Fruit fly (Drosophila melanogaster) whole organism, embryonic: ENCODE results near the gene CG13949.
A peak's percentile ranks its signal among the peaks of the same experiment; 100 is the strongest.

ENCODE experiments used
- Atf3 ChIP-seq: fragments of 200-800 bp; sonication (Bioruptor generic); optimal IDR thresholded peaks from 3 replicates; lab custom pipeline; 2016; ENCODE audit warnings: missing biosample characterization, missing genetic modification characterization
- Bgb ChIP-seq: fragments of 200-800 bp; sonication (Bioruptor generic); IDR thresholded peaks from 2 replicates; pipeline ENCODE4 v1.3.6; 2022; ENCODE audit warnings: missing biosample characterization, missing genetic modification characterization; ENCODE audit not compliant: partially characterized antibody
- CG10209 ChIP-seq: fragments of 200-800 bp; sonication (Bioruptor generic); optimal IDR thresholded peaks from 3 replicates; lab custom pipeline; 2017; ENCODE audit warnings: missing biosample characterization, mild to moderate bottlenecking, missing genetic modification characterization, missing genetic modification reagents
- CG10274 ChIP-seq: fragments of 200-800 bp; sonication (Bioruptor generic); optimal IDR thresholded peaks from 3 replicates; lab custom pipeline; 2017; ENCODE audit warnings: missing biosample characterization, mild to moderate bottlenecking, missing genetic modification characterization
- CG10431 ChIP-seq: fragments of 200-800 bp; sonication (Bioruptor generic); optimal IDR thresholded peaks from 3 replicates; lab custom pipeline; 2018; ENCODE audit warnings: missing biosample characterization, mild to moderate bottlenecking, missing genetic modification characterization
- CG10654 ChIP-seq: fragments of 200-800 bp; sonication (Bioruptor generic); optimal IDR thresholded peaks from 2 replicates; lab custom pipeline; 2016; ENCODE audit warnings: missing biosample characterization, missing genetic modification characterization
- CG12104 ChIP-seq: fragments of 200-800 bp; sonication (Bioruptor generic); optimal IDR thresholded peaks from 3 replicates; lab custom pipeline; 2016; ENCODE audit warnings: missing biosample characterization, missing genetic modification characterization
- CG12942 ChIP-seq: fragments of 200-800 bp; sonication (Bioruptor generic); optimal IDR thresholded peaks from 3 replicates; lab custom pipeline; 2016; ENCODE audit warnings: missing biosample characterization, missing genetic modification characterization
- CG13424 ChIP-seq: fragments of 200-800 bp; sonication (Bioruptor generic); optimal IDR thresholded peaks from 2 replicates; lab custom pipeline; 2019; ENCODE audit warnings: missing biosample characterization, mild to moderate bottlenecking, missing genetic modification characterization, moderate library complexity
- CG14667 ChIP-seq: fragments of 200-800 bp; sonication (Bioruptor generic); IDR thresholded peaks from 2 replicates; pipeline ENCODE4 v1.3.6; 2022; ENCODE audit warnings: missing biosample characterization, missing genetic modification characterization
- CG15696 ChIP-seq: fragments of 200-800 bp; sonication (Bioruptor generic); optimal IDR thresholded peaks from 2 replicates; lab custom pipeline; 2019; ENCODE audit warnings: missing biosample characterization, mild to moderate bottlenecking, missing genetic modification characterization, moderate library complexity
- CG16813 ChIP-seq: fragments of 200-800 bp; sonication (Bioruptor generic); IDR thresholded peaks from 3 replicates; pipeline ENCODE4 v1.3.6; 2022; ENCODE audit warnings: missing biosample characterization, missing genetic modification characterization; ENCODE audit not compliant: partially characterized antibody
- CG17186 ChIP-seq: fragments of 200-800 bp; sonication (Bioruptor generic); optimal IDR thresholded peaks from 3 replicates; lab custom pipeline; 2017; ENCODE audit warnings: missing biosample characterization, missing genetic modification reagents, missing genetic modification characterization
- CG17359 ChIP-seq: fragments of 200-800 bp; sonication (Bioruptor generic); optimal IDR thresholded peaks from 3 replicates; lab custom pipeline; 2018; ENCODE audit warnings: missing biosample characterization, mild to moderate bottlenecking, missing genetic modification characterization, moderate library complexity
- CG17568 ChIP-seq: fragments of 200-800 bp; sonication (Bioruptor generic); optimal IDR thresholded peaks from 2 replicates; lab custom pipeline; 2018; ENCODE audit warnings: missing biosample characterization, mild to moderate bottlenecking, missing genetic modification characterization, moderate library complexity
- CG1792 ChIP-seq: fragments of 200-800 bp; sonication (Bioruptor generic); optimal IDR thresholded peaks from 2 replicates; lab custom pipeline; 2016; ENCODE audit warnings: missing biosample characterization, missing genetic modification characterization
- CG3065 ChIP-seq: fragments of 200-800 bp; sonication (Bioruptor generic); optimal IDR thresholded peaks from 2 replicates; lab custom pipeline; 2016; ENCODE audit warnings: missing biosample characterization, missing genetic modification characterization
- CG31388 ChIP-seq: fragments of 200-800 bp; sonication (Bioruptor generic); optimal IDR thresholded peaks from 2 replicates; lab custom pipeline; 2016; ENCODE audit warnings: missing biosample characterization, missing genetic modification characterization
- CG33213 ChIP-seq: fragments of 200-800 bp; sonication (Bioruptor generic); optimal IDR thresholded peaks from 3 replicates; lab custom pipeline; 2016; ENCODE audit warnings: missing biosample characterization, missing genetic modification characterization
- CG3407 ChIP-seq: fragments of 200-800 bp; sonication (Bioruptor generic); optimal IDR thresholded peaks from 2 replicates; lab custom pipeline; 2018; ENCODE audit warnings: missing biosample characterization, mild to moderate bottlenecking, missing genetic modification characterization
- CG34376 ChIP-seq: fragments of 200-800 bp; sonication (Bioruptor generic); optimal IDR thresholded peaks from 2 replicates; lab custom pipeline; 2018; ENCODE audit warnings: missing biosample characterization, mild to moderate bottlenecking, missing genetic modification characterization
- CG5180 ChIP-seq: fragments of 200-800 bp; sonication (Bioruptor generic); optimal IDR thresholded peaks from 3 replicates; lab custom pipeline; 2017; ENCODE audit warnings: missing biosample characterization, missing genetic modification characterization, mild to moderate bottlenecking, moderate library complexity, missing genetic modification reagents
- CG7271 ChIP-seq: fragments of 200-800 bp; sonication (Bioruptor generic); optimal IDR thresholded peaks from 2 replicates; lab custom pipeline; 2018; ENCODE audit warnings: missing biosample characterization, mild to moderate bottlenecking, missing genetic modification characterization, moderate library complexity
- CoRest ChIP-seq: fragments of 200-800 bp; sonication (Bioruptor generic); optimal IDR thresholded peaks from 3 replicates; lab custom pipeline; 2018; ENCODE audit warnings: missing biosample characterization, mild to moderate bottlenecking, missing genetic modification characterization, moderate library complexity
- Ets65A ChIP-seq: fragments of 200-800 bp; sonication (Bioruptor generic); peaks from one replicate; lab custom pipeline; 2016; ENCODE audit warnings: missing biosample characterization, missing genetic modification characterization
- HLH54F ChIP-seq: fragments of 200-800 bp; sonication (Bioruptor generic); optimal IDR thresholded peaks from 3 replicates; lab custom pipeline; 2016; ENCODE audit warnings: missing biosample characterization, missing genetic modification characterization
- HLHmδ ChIP-seq: fragments of 200-800 bp; sonication (Bioruptor generic); optimal IDR thresholded peaks from 2 replicates; lab custom pipeline; 2018; ENCODE audit warnings: missing biosample characterization, mild to moderate bottlenecking, missing genetic modification characterization, moderate library complexity
- MESR4 ChIP-seq: fragments of 200-800 bp; sonication (Bioruptor generic); optimal IDR thresholded peaks from 2 replicates; lab custom pipeline; 2018; ENCODE audit warnings: missing biosample characterization, mild to moderate bottlenecking, missing genetic modification characterization, moderate library complexity
- Med ChIP-seq: fragments of 200-800 bp; sonication (Bioruptor generic); peaks from one replicate; lab custom pipeline; 2016; ENCODE audit warnings: missing biosample characterization, missing genetic modification characterization, mild to moderate bottlenecking, inconsistent platforms, moderate library complexity
- Sin3A ChIP-seq: fragments of >200 bp; optimal IDR thresholded peaks from 2 replicates; lab custom pipeline; 2018
- Six4 ChIP-seq: fragments of 200-800 bp; sonication (Bioruptor generic); optimal IDR thresholded peaks from 2 replicates; lab custom pipeline; 2016; ENCODE audit warnings: missing biosample characterization, missing genetic modification characterization
- Taf1 ChIP-seq: fragments of 200-800 bp; sonication (Bioruptor generic); IDR thresholded peaks from 2 replicates; pipeline ENCODE4 v1.3.6; 2022; ENCODE audit warnings: missing biosample characterization, missing genetic modification characterization
- ato ChIP-seq: fragments of 200-800 bp; sonication (Bioruptor generic); IDR thresholded peaks from 2 replicates; pipeline ENCODE4 v1.3.6; 2022; ENCODE audit warnings: missing biosample characterization, missing genetic modification characterization; ENCODE audit not compliant: partially characterized antibody
- cad ChIP-seq: fragments of >200 bp; optimal IDR thresholded peaks from 2 replicates; lab custom pipeline; 2017; ENCODE audit warnings: missing biosample characterization, missing genetic modification characterization
- cas ChIP-seq: fragments of 200-800 bp; sonication (Bioruptor generic); IDR thresholded peaks from 2 replicates; pipeline ENCODE4 v1.3.6; 2022; ENCODE audit warnings: missing biosample characterization, missing genetic modification characterization
- chif ChIP-seq, 2 experiments: fragments of 200-800 bp; sonication (Bioruptor generic); optimal IDR thresholded peaks; 3 replicates each; lab custom pipeline; 2016; ENCODE audit warnings: missing biosample characterization in 2 of 2, missing genetic modification characterization in 2 of 2
- dan ChIP-seq: fragments of 200-800 bp; sonication (Bioruptor generic); IDR thresholded peaks from 2 replicates; pipeline ENCODE4 v1.3.6; 2022; ENCODE audit warnings: missing biosample characterization, missing genetic modification characterization
- gro ChIP-seq: fragments of 200-800 bp; sonication (Bioruptor generic); optimal IDR thresholded peaks from 2 replicates; lab custom pipeline; 2016; ENCODE audit warnings: missing biosample characterization, missing genetic modification characterization
- gsb ChIP-seq: fragments of 200-800 bp; sonication (Bioruptor generic); IDR thresholded peaks from 2 replicates; pipeline ENCODE4 v1.3.6; 2022; ENCODE audit warnings: missing biosample characterization, missing genetic modification characterization
- ham ChIP-seq: fragments of 200-800 bp; sonication (Bioruptor generic); IDR thresholded peaks from 2 replicates; pipeline ENCODE4 v1.3.6; 2022; ENCODE audit warnings: missing biosample characterization, missing genetic modification characterization
- kah ChIP-seq: fragments of 200-800 bp; sonication (Bioruptor generic); optimal IDR thresholded peaks from 2 replicates; lab custom pipeline; 2018; ENCODE audit warnings: missing biosample characterization, mild to moderate bottlenecking, missing genetic modification characterization
- lmd ChIP-seq: fragments of 200-800 bp; sonication (Bioruptor generic); IDR thresholded peaks from 2 replicates; pipeline ENCODE4 v1.3.6; 2022; ENCODE audit warnings: missing biosample characterization, missing genetic modification characterization
- nom ChIP-seq: fragments of 200-800 bp; sonication (Bioruptor generic); optimal IDR thresholded peaks from 2 replicates; lab custom pipeline; 2017; ENCODE audit warnings: missing biosample characterization, missing genetic modification characterization, mild to moderate bottlenecking, moderate library complexity, missing genetic modification reagents
- org-1 ChIP-seq: fragments of 200-800 bp; sonication (Bioruptor generic); optimal IDR thresholded peaks from 2 replicates; lab custom pipeline; 2017; ENCODE audit warnings: missing biosample characterization, missing genetic modification characterization
- peb ChIP-seq: fragments of 200-800 bp; sonication (Bioruptor generic); IDR thresholded peaks from 2 replicates; pipeline ENCODE4 v1.3.6; 2022; ENCODE audit warnings: missing biosample characterization, missing genetic modification characterization
- stwl ChIP-seq: fragments of 200-800 bp; sonication (Bioruptor generic); optimal IDR thresholded peaks from 3 replicates; lab custom pipeline; 2018; ENCODE audit warnings: missing biosample characterization, mild to moderate bottlenecking, missing genetic modification characterization, moderate library complexity
- tgo ChIP-seq: fragments of 200-800 bp; sonication (Bioruptor generic); IDR thresholded peaks from 3 replicates; pipeline ENCODE4 v1.3.6; 2022; ENCODE audit warnings: missing biosample characterization, missing genetic modification characterization
- tio ChIP-seq: fragments of 200-800 bp; sonication (Bioruptor generic); optimal IDR thresholded peaks from 2 replicates; lab custom pipeline; 2017; ENCODE audit warnings: missing biosample characterization, missing genetic modification characterization, inconsistent platforms
- tup ChIP-seq: fragments of 200-800 bp; sonication (Bioruptor generic); optimal IDR thresholded peaks from 2 replicates; lab custom pipeline; 2016; ENCODE audit warnings: missing biosample characterization, mild to moderate bottlenecking, missing genetic modification characterization, moderate library complexity
- unpg ChIP-seq: fragments of 200-800 bp; sonication (Bioruptor generic); optimal IDR thresholded peaks from 3 replicates; lab custom pipeline; 2018; ENCODE audit warnings: missing biosample characterization, mild to moderate bottlenecking, missing genetic modification characterization, moderate library complexity
- vfl ChIP-seq: fragments of 200-800 bp; sonication (Bioruptor generic); optimal IDR thresholded peaks from 2 replicates; lab custom pipeline; 2016; ENCODE audit warnings: missing biosample characterization, missing genetic modification characterization

Gene CG13949

dm6 chr2L:852647-853111 lies 2.5 kb upstream of the CG13949 start, which contains the start of the genes CG4291 and kraken (continued):
- TF ChIP-seq CG10274 (GFP tag; lab: Kevin White, UChicago) (no peak), unpg (GFP tag; lab: Kevin White, UChicago) (peak; percentile 44), CG10209 (GFP tag; lab: Kevin White, UChicago) (peak; percentile 30), peb (peak; percentile 6; the same call in 1 of the 2 replicates), CG10431 (GFP tag; lab: Kevin White, UChicago) (no peak), Atf3 (GFP tag; lab: Kevin White, UChicago) (peak; percentile 9), org-1 (GFP tag; lab: Kevin White, UChicago) (peak; percentile 20), HLH54F (GFP tag; lab: Kevin White, UChicago) (peak; percentile 58), CG31388 (GFP tag; lab: Kevin White, UChicago) (no peak), Ets65A (GFP tag; lab: Kevin White, UChicago) (peak; percentile 92), CG3065 (GFP tag; lab: Kevin White, UChicago) (no peak), CG1792 (peak; percentile 31), cas (GFP tag; lab: Robert Waterston, UW) (no peak), gro (GFP tag; lab: Kevin White, UChicago) (peak; percentile 73), CG12104 (GFP tag; lab: Kevin White, UChicago) (no peak), tio (GFP tag; lab: Kevin White, UChicago) (no peak), tup (GFP tag; lab: Kevin White, UChicago) (no peak), CG10654 (GFP tag; lab: Kevin White, UChicago) (no peak), chif (GFP tag; optimal IDR thresholded peaks at IDR 0.05; lab: Kevin White, UChicago) (peak; percentile 1 to 59), CG17568 (GFP tag; lab: Kevin White, UChicago) (no peak), CG17359 (peak; percentile 24), nom (peak; percentile 41), CG17186 (GFP tag; lab: Kevin White, UChicago) (peak; percentile 62), vfl (peak; percentile 68), CG13424 (tag; lab: Kevin White, UChicago) (peak; percentile 68), gsb (GFP tag; lab: Robert Waterston, UW) (peak; percentile 38), CG3407 (GFP tag; lab: Kevin White, UChicago) (no peak), stwl (tag; lab: Kevin White, UChicago) (peak; percentile 50), Med (GFP tag; lab: Kevin White, UChicago) (peak; percentile 95), dan (GFP tag; lab: Robert Waterston, UW) (no peak), kah (GFP tag; lab: Kevin White, UChicago) (peak; percentile 57), CG16813 (GFP tag; lab: Robert Waterston, UW) (peak; percentile 44; the same call in 2 of the 3 replicates), CG33213 (GFP tag; lab: Kevin White, UChicago) (peak; percentile 75), Taf1 (0 out of 2 replicates have a peak, but pooled peaks have one; percentile 7), CG15696 (tag; lab: Kevin White, UChicago) (peak; percentile 47), CG34376 (peak; percentile 58), Six4 (GFP tag; lab: Kevin White, UChicago) (no peak), ham (GFP tag; lab: Robert Waterston, UW) (no peak), CoRest (tag; lab: Kevin White, UChicago) (peak; percentile 23), HLHmδ (GFP tag; lab: Kevin White, UChicago) (peak; percentile 55), CG5180 (GFP tag; lab: Kevin White, UChicago) (no peak), CG12942 (peak; percentile 15), lmd (GFP tag; lab: Robert Waterston, UW) (peak; percentile 53; the same call in 1 of the 2 replicates), CG14667 (GFP tag; lab: Robert Waterston, UW) (peak; percentile 26; the same call in 1 of the 2 replicates), MESR4 (peak; percentile 93), Sin3A (lab: Kevin White, UChicago) (peak; percentile 34), ato (GFP tag; lab: Robert Waterston, UW) (no peak), Bgb (peak; percentile 68), cad (GFP tag; lab: Kevin White, UChicago) (no peak), tgo (GFP tag; lab: Robert Waterston, UW) (peak; percentile 16; the same call in 1 of the 3 replicates), CG7271 (peak; percentile 10)
